Fruit fly (Drosophila melanogaster) whole organism, prepupa: ENCODE data around the gene CG13901.
A peak's percentile ranks its signal among the peaks of the same experiment; 100 is the strongest.

Experiments
- Blimp-1 ChIP-seq: fragments of 200-800 bp; sonication (Bioruptor generic); optimal IDR thresholded peaks from 3 replicates; lab custom pipeline; 2017; ENCODE audit warnings: missing biosample characterization, missing genetic modification characterization, mild to moderate bottlenecking, moderate library complexity, missing genetic modification reagents
- CG10631 ChIP-seq: fragments of 200-800 bp; sonication (Bioruptor generic); optimal IDR thresholded peaks from 2 replicates; lab custom pipeline; 2016; ENCODE audit warnings: missing biosample characterization, missing genetic modification characterization
- CG10669 ChIP-seq: fragments of 200-800 bp; sonication (Bioruptor generic); optimal IDR thresholded peaks from 3 replicates; lab custom pipeline; 2018; ENCODE audit warnings: missing biosample characterization, mild to moderate bottlenecking, missing genetic modification characterization, moderate library complexity
- CG11294 ChIP-seq: fragments of 200-800 bp; sonication (Bioruptor generic); IDR thresholded peaks from 2 replicates; pipeline ENCODE4 v1.3.6; 2022; ENCODE audit warnings: missing biosample characterization, missing genetic modification characterization
- CG11762 ChIP-seq: fragments of 200-800 bp; sonication (Bioruptor generic); optimal IDR thresholded peaks from 3 replicates; lab custom pipeline; 2016; ENCODE audit warnings: missing biosample characterization, missing genetic modification characterization; ENCODE audit not compliant: insufficient read depth
- CG11902 ChIP-seq: fragments of 200-800 bp; sonication (Bioruptor generic); optimal IDR thresholded peaks from 3 replicates; lab custom pipeline; 2016; ENCODE audit warnings: missing biosample characterization, missing genetic modification characterization
- CG15336 ChIP-seq: fragments of 200-800 bp; sonication (Bioruptor generic); IDR thresholded peaks from 2 replicates; pipeline ENCODE4 v1.3.6; 2022; ENCODE audit warnings: missing biosample characterization, missing genetic modification characterization
- CG1621 ChIP-seq: fragments of 200-800 bp; sonication (Bioruptor generic); optimal IDR thresholded peaks from 3 replicates; lab custom pipeline; 2018; ENCODE audit warnings: missing biosample characterization, mild to moderate bottlenecking, missing genetic modification characterization
- CG16779 ChIP-seq: fragments of 200-800 bp; sonication (Bioruptor generic); optimal IDR thresholded peaks from 3 replicates; lab custom pipeline; 2017; ENCODE audit warnings: missing biosample characterization, mild to moderate bottlenecking, missing genetic modification characterization
- CG3032 ChIP-seq: fragments of 200-800 bp; optimal IDR thresholded peaks from 2 replicates; lab custom pipeline; 2019; ENCODE audit warnings: missing biosample characterization, mild to moderate bottlenecking, missing genetic modification characterization, moderate library complexity
- CG31627 ChIP-seq: fragments of 200-800 bp; sonication (Bioruptor generic); optimal IDR thresholded peaks from 3 replicates; lab custom pipeline; 2016; ENCODE audit warnings: missing biosample characterization, missing genetic modification characterization
- CG32006 ChIP-seq: fragments of 200-800 bp; sonication (Bioruptor generic); optimal IDR thresholded peaks from 3 replicates; lab custom pipeline; 2017; ENCODE audit warnings: missing biosample characterization, mild to moderate bottlenecking, missing genetic modification characterization
- CG3919 ChIP-seq: fragments of 200-800 bp; sonication (Bioruptor generic); optimal IDR thresholded peaks from 3 replicates; lab custom pipeline; 2016; ENCODE audit warnings: missing biosample characterization, missing genetic modification characterization
- CG6163 ChIP-seq: fragments of 200-800 bp; sonication (Bioruptor generic); IDR thresholded peaks from 3 replicates; pipeline ENCODE4 v1.3.6; 2022; ENCODE audit warnings: missing biosample characterization, missing genetic modification characterization
- CG6276 ChIP-seq: fragments of 200-800 bp; sonication (Bioruptor generic); optimal IDR thresholded peaks from 2 replicates; lab custom pipeline; 2017; ENCODE audit warnings: missing biosample characterization, mild to moderate bottlenecking, missing genetic modification characterization
- CG6792 ChIP-seq: fragments of 200-800 bp; sonication (Bioruptor generic); optimal IDR thresholded peaks from 3 replicates; lab custom pipeline; 2016; ENCODE audit warnings: missing biosample characterization, missing genetic modification characterization
- CG6808 ChIP-seq: fragments of 200-800 bp; sonication (Bioruptor generic); optimal IDR thresholded peaks from 3 replicates; lab custom pipeline; 2017; ENCODE audit warnings: missing biosample characterization, missing genetic modification characterization, mild to moderate bottlenecking, moderate library complexity, missing genetic modification reagents
- CG6854 ChIP-seq: fragments of 200-800 bp; sonication (Bioruptor generic); optimal IDR thresholded peaks from 2 replicates; lab custom pipeline; 2017; ENCODE audit warnings: missing biosample characterization, mild to moderate bottlenecking, missing genetic modification characterization
- CG7368 ChIP-seq: fragments of 200-800 bp; sonication (Bioruptor generic); optimal IDR thresholded peaks from 3 replicates; lab custom pipeline; 2016; ENCODE audit warnings: missing biosample characterization, missing genetic modification characterization
- CG8119 ChIP-seq: fragments of 200-800 bp; sonication (Bioruptor generic); IDR thresholded peaks from 3 replicates; pipeline ENCODE4 v1.3.6; 2022; ENCODE audit warnings: missing biosample characterization, missing genetic modification characterization
- CG8319 ChIP-seq: fragments of 200-800 bp; sonication (Bioruptor generic); optimal IDR thresholded peaks from 3 replicates; lab custom pipeline; 2016; ENCODE audit warnings: missing biosample characterization, missing genetic modification characterization
- CG8632 ChIP-seq: fragments of 200-800 bp; sonication (Bioruptor generic); optimal IDR thresholded peaks from 3 replicates; lab custom pipeline; 2016; ENCODE audit warnings: missing biosample characterization, missing genetic modification characterization
- CG9139 ChIP-seq: fragments of 200-800 bp; sonication (Bioruptor generic); optimal IDR thresholded peaks from 3 replicates; lab custom pipeline; 2017; ENCODE audit warnings: missing biosample characterization, mild to moderate bottlenecking, missing genetic modification characterization
- Eip78C ChIP-seq: fragments of 200-800 bp; sonication (Bioruptor generic); peaks from one replicate; lab custom pipeline; 2016; ENCODE audit warnings: missing biosample characterization, missing genetic modification characterization
- Eip93F ChIP-seq: fragments of 200-800 bp; sonication (Bioruptor generic); optimal IDR thresholded peaks from 2 replicates; lab custom pipeline; 2016; ENCODE audit warnings: missing biosample characterization, mild to moderate bottlenecking, missing genetic modification characterization
- Ets96B ChIP-seq: fragments of 200-800 bp; optimal IDR thresholded peaks from 2 replicates; lab custom pipeline; 2019; ENCODE audit warnings: missing biosample characterization, mild to moderate bottlenecking, missing genetic modification characterization, moderate library complexity
- Gug ChIP-seq: fragments of 200-800 bp; sonication (Bioruptor generic); IDR thresholded peaks from 2 replicates; pipeline ENCODE4 v1.3.6; 2022; ENCODE audit warnings: missing biosample characterization, missing genetic modification characterization
- Hr38 ChIP-seq: sonication (Bioruptor generic); optimal IDR thresholded peaks from 2 replicates; lab custom pipeline; 2016; ENCODE audit warnings: missing biosample characterization, missing genetic modification characterization
- Hr4 ChIP-seq: fragments of 200-800 bp; sonication (Bioruptor generic); optimal IDR thresholded peaks from 3 replicates; lab custom pipeline; 2016; ENCODE audit warnings: missing biosample characterization, missing genetic modification characterization
- Met ChIP-seq: fragments of 200-800 bp; sonication (Bioruptor generic); optimal IDR thresholded peaks from 3 replicates; lab custom pipeline; 2016; ENCODE audit warnings: missing biosample characterization, missing genetic modification characterization
- OdsH ChIP-seq: fragments of 200-800 bp; sonication (Bioruptor generic); optimal IDR thresholded peaks from 3 replicates; lab custom pipeline; 2016; ENCODE audit warnings: missing biosample characterization, missing genetic modification characterization
- Sox102F ChIP-seq: fragments of 200-800 bp; sonication (Bioruptor generic); optimal IDR thresholded peaks from 2 replicates; lab custom pipeline; 2016; ENCODE audit warnings: missing biosample characterization, mild to moderate bottlenecking, missing genetic modification characterization
- Sox14 ChIP-seq: fragments of 200-800 bp; sonication (Bioruptor generic); optimal IDR thresholded peaks from 3 replicates; lab custom pipeline; 2016; ENCODE audit warnings: missing biosample characterization, missing genetic modification characterization
- achi ChIP-seq: fragments of 200-800 bp; sonication (Bioruptor generic); optimal IDR thresholded peaks from 3 replicates; lab custom pipeline; 2016; ENCODE audit warnings: missing biosample characterization, missing genetic modification characterization
- cyc ChIP-seq: fragments of 200-800 bp; sonication (Bioruptor generic); optimal IDR thresholded peaks from 3 replicates; lab custom pipeline; 2016; ENCODE audit warnings: missing biosample characterization, missing genetic modification characterization
- dac ChIP-seq: fragments of 200-800 bp; sonication (Bioruptor generic); optimal IDR thresholded peaks from 2 replicates; lab custom pipeline; 2017; ENCODE audit warnings: missing biosample characterization, mild to moderate bottlenecking, missing genetic modification characterization
- dsx ChIP-seq: fragments of 200-800 bp; optimal IDR thresholded peaks from 3 replicates; lab custom pipeline; 2019; ENCODE audit warnings: missing biosample characterization, mild to moderate bottlenecking, missing genetic modification characterization, moderate library complexity; ENCODE audit not compliant: poor library complexity, severe bottlenecking
- eg ChIP-seq: fragments of 200-800 bp; sonication (Bioruptor generic); IDR thresholded peaks from 3 replicates; pipeline ENCODE4 v1.3.6; 2022; ENCODE audit warnings: missing biosample characterization, missing genetic modification characterization
- esn ChIP-seq: fragments of 200-800 bp; sonication (Bioruptor generic); optimal IDR thresholded peaks from 2 replicates; lab custom pipeline; 2016; ENCODE audit warnings: missing biosample characterization, mild to moderate bottlenecking, missing genetic modification characterization, moderate library complexity
- fd59A ChIP-seq: fragments of 200-800 bp; sonication (Bioruptor generic); optimal IDR thresholded peaks from 2 replicates; lab custom pipeline; 2017; ENCODE audit warnings: missing biosample characterization, mild to moderate bottlenecking, missing genetic modification characterization, missing genetic modification reagents
- fd85E ChIP-seq: fragments of 200-800 bp; sonication (Bioruptor generic); optimal IDR thresholded peaks from 3 replicates; lab custom pipeline; 2016; ENCODE audit warnings: missing biosample characterization, missing genetic modification characterization
- fkh ChIP-seq: fragments of 200-800 bp; sonication (Bioruptor generic); optimal IDR thresholded peaks from 3 replicates; lab custom pipeline; 2017; ENCODE audit warnings: missing biosample characterization, mild to moderate bottlenecking, missing genetic modification characterization, moderate library complexity
- lz ChIP-seq: fragments of 200-800 bp; sonication (Bioruptor generic); optimal IDR thresholded peaks from 3 replicates; lab custom pipeline; 2016; ENCODE audit warnings: missing biosample characterization, missing genetic modification characterization
- net ChIP-seq: fragments of 200-800 bp; sonication (Bioruptor generic); optimal IDR thresholded peaks from 3 replicates; lab custom pipeline; 2016; ENCODE audit warnings: missing biosample characterization, missing genetic modification characterization
- pdm3 ChIP-seq: fragments of 200-800 bp; sonication (Bioruptor generic); optimal IDR thresholded peaks from 3 replicates; lab custom pipeline; 2016; ENCODE audit warnings: missing biosample characterization, missing genetic modification characterization
- salr ChIP-seq, 2 experiments: fragments of 200-800 bp; sonication (Bioruptor generic); optimal IDR thresholded peaks; 3 replicates each; lab custom pipeline; 2016 to 2018; ENCODE audit warnings: missing biosample characterization in 2 of 2, missing genetic modification characterization in 2 of 2, mild to moderate bottlenecking in 1 of 2
- spab ChIP-seq: fragments of 200-800 bp; sonication (Bioruptor generic); optimal IDR thresholded peaks from 2 replicates; lab custom pipeline; 2017; ENCODE audit warnings: missing biosample characterization, mild to moderate bottlenecking, missing genetic modification characterization, missing genetic modification reagents
- ss ChIP-seq, 2 experiments: fragments of 200-800 bp; sonication (Bioruptor generic); optimal IDR thresholded peaks; 2 replicates in 1 of 2; 3 replicates in 1 of 2; lab custom pipeline; 2017 to 2018; ENCODE audit warnings: mild to moderate bottlenecking in 2 of 2, missing biosample characterization in 2 of 2, missing genetic modification characterization in 2 of 2, moderate library complexity in 1 of 2
- svp ChIP-seq: fragments of 200-800 bp; sonication (Bioruptor generic); peaks from one replicate; lab custom pipeline; 2016; ENCODE audit warnings: missing biosample characterization, missing genetic modification characterization
- topi ChIP-seq: fragments of 200-800 bp; sonication (Bioruptor generic); optimal IDR thresholded peaks from 3 replicates; lab custom pipeline; 2016; ENCODE audit warnings: missing biosample characterization, missing genetic modification characterization
- vri ChIP-seq: fragments of 200-800 bp; sonication (Bioruptor generic); optimal IDR thresholded peaks from 3 replicates; lab custom pipeline; 2016; ENCODE audit warnings: missing biosample characterization, mild to moderate bottlenecking, missing genetic modification characterization

Gene CG13901

DNA sequence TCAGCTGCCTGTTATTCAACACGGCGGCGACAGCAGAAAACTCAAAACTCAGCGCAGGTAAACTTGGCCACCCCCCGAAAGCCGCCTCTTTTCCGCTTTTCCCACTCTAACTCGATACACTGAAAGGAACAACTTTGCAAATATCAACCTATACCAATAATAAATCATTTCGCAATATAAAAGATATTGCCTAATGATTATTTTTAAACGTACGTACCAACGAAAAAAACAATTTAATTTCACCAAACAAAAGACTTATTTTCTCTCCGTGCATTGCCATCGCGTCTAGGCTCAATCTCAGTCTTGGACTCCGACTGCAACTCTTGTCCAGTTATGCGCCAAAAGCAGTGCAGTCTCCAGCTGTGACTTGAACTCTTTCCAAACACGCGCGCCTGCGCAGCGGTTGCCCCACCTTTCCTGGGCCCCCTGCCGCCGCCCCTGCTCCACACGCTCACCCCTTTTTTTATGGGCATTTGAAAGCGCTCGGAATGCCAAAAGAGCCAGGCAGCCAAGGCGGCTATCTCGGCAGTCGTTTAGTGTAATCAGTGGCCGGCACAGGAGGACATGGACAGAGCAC, 31.9 kb downstream of the CG13901 start:
- TF ChIP-seq CG11762 (peak; percentile 62), cyc (peak; percentile 59), pdm3 (GFP tag; lab: Kevin White, UChicago) (peak; percentile 75), salr (GFP tag; optimal IDR thresholded peaks at IDR 0.05; lab: Kevin White, UChicago) (peak; percentile 38 to 70), CG3919 (GFP tag; lab: Kevin White, UChicago) (peak; percentile 89), CG7368 (peak; percentile 73), CG32006 (peak; percentile 91), CG11902 (GFP tag; lab: Kevin White, UChicago) (peak; percentile 23), dac (GFP tag; lab: Kevin White, UChicago) (peak; percentile 80), CG8319 (GFP tag; lab: Kevin White, UChicago) (peak; percentile 30), esn (GFP tag; lab: Kevin White, UChicago) (peak; percentile 54), Sox14 (GFP tag; lab: Kevin White, UChicago) (peak; percentile 74), topi (GFP tag; lab: Kevin White, UChicago) (peak; percentile 58), Eip93F (GFP tag; lab: Kevin White, UChicago) (no peak), Met (GFP tag; lab: Kevin White, UChicago) (peak; percentile 66), CG16779 (tag; lab: Kevin White, UChicago) (peak; percentile 79), ss (GFP tag; optimal IDR thresholded peaks at IDR 0.05; lab: Kevin White, UChicago) (peak; percentile 41 to 53), achi (peak; percentile 87), CG10669 (peak; percentile 64), CG6854 (GFP tag; lab: Kevin White, UChicago) (peak; percentile 28), vri (GFP tag; lab: Kevin White, UChicago) (no peak), Hr4 (GFP tag; lab: Kevin White, UChicago) (peak; percentile 93), net (GFP tag; lab: Kevin White, UChicago) (peak; percentile 74), svp (GFP tag; lab: Kevin White, UChicago) (peak; percentile 77), fd85E (peak; percentile 5), dsx (GFP tag; lab: Kevin White, UChicago) (peak; percentile 49), Gug (GFP tag; lab: Robert Waterston, UW) (peak; percentile 89), CG3032 (peak; percentile 69), CG6163 (peak; percentile 96), Hr38 (GFP tag; lab: Kevin White, UChicago) (peak; percentile 20), lz (GFP tag; lab: Kevin White, UChicago) (peak; percentile 66), spab (peak; percentile 70), CG10631 (GFP tag; lab: Kevin White, UChicago) (peak; percentile 81), CG6792 (peak; percentile 63), CG8119 (GFP tag; lab: Robert Waterston, UW) (peak; percentile 95), eg (GFP tag; lab: Robert Waterston, UW) (peak; percentile 96), CG6808 (GFP tag; lab: Kevin White, UChicago) (peak; percentile 49), Eip78C (GFP tag; lab: Kevin White, UChicago) (peak; percentile 93), fkh (GFP tag; lab: Kevin White, UChicago) (no peak), fd59A (GFP tag; lab: Kevin White, UChicago) (peak; percentile 27), CG31627 (peak; percentile 40), Blimp-1 (GFP tag; lab: Kevin White, UChicago) (no peak), CG1621 (tag; lab: Kevin White, UChicago) (peak; percentile 51), OdsH (GFP tag; lab: Kevin White, UChicago) (peak; percentile 71), CG6276 (peak; percentile 95), Sox102F (GFP tag; lab: Kevin White, UChicago) (peak; percentile 20), CG8632 (GFP tag; lab: Kevin White, UChicago) (no peak), CG11294 (GFP tag; lab: Robert Waterston, UW) (peak; percentile 85), Ets96B (tag; lab: Kevin White, UChicago) (peak; percentile 76), CG9139 (peak; percentile 36), CG15336 (peak; percentile 93)
